Fruit fly (Drosophila melanogaster) whole organism, adult: Measurements from ENCODE around the gene jvl.

Source experiments
- CG11617 ChIP-seq: fragments of 200-800 bp; sonication (Bioruptor generic); optimal IDR thresholded peaks from 2 replicates; lab custom pipeline; 2017; ENCODE audit warnings: mild to moderate bottlenecking, missing biosample characterization, missing genetic modification reagents, missing genetic modification characterization
- CG12768 ChIP-seq: fragments of 200-800 bp; sonication (Bioruptor generic); optimal IDR thresholded peaks from 2 replicates; lab custom pipeline; 2017; ENCODE audit warnings: missing biosample characterization, missing genetic modification characterization, mild to moderate bottlenecking, moderate library complexity, missing genetic modification reagents
- CG5204 ChIP-seq: fragments of 200-800 bp; sonication (Bioruptor generic); optimal IDR thresholded peaks from 2 replicates; lab custom pipeline; 2016; ENCODE audit warnings: missing biosample characterization, missing genetic modification characterization
- CG7101 ChIP-seq: fragments of 200-800 bp; sonication (Bioruptor generic); optimal IDR thresholded peaks from 2 replicates; lab custom pipeline; 2018; ENCODE audit warnings: missing biosample characterization, mild to moderate bottlenecking, missing genetic modification characterization, moderate library complexity
- Clk ChIP-seq: fragments of 200-800 bp; sonication (Bioruptor generic); optimal IDR thresholded peaks from 2 replicates; lab custom pipeline; 2017; ENCODE audit warnings: missing biosample characterization, missing genetic modification characterization
- Crg-1 ChIP-seq: fragments of 200-800 bp; sonication (Bioruptor generic); optimal IDR thresholded peaks from 2 replicates; lab custom pipeline; 2016; ENCODE audit warnings: missing biosample characterization, missing genetic modification characterization
- Mnt ChIP-seq: fragments of 200-800 bp; sonication (Bioruptor generic); optimal IDR thresholded peaks from 2 replicates; lab custom pipeline; 2016; ENCODE audit warnings: missing biosample characterization, mild to moderate bottlenecking, missing genetic modification characterization
- bab1 ChIP-seq: fragments of 200-800 bp; sonication (Bioruptor generic); optimal IDR thresholded peaks from 3 replicates; lab custom pipeline; 2019; ENCODE audit warnings: missing biosample characterization, mild to moderate bottlenecking, missing genetic modification characterization, moderate library complexity
- cic ChIP-seq: fragments of 200-800 bp; sonication (Bioruptor generic); optimal IDR thresholded peaks from 2 replicates; lab custom pipeline; 2017; ENCODE audit warnings: missing biosample characterization, mild to moderate bottlenecking, missing genetic modification characterization, moderate library complexity
- ovo ChIP-seq: fragments of 200-800 bp; sonication (Bioruptor generic); optimal IDR thresholded peaks from 2 replicates; lab custom pipeline; 2016; ENCODE audit warnings: missing biosample characterization, missing genetic modification characterization
- pad ChIP-seq: fragments of 200-800 bp; sonication (Bioruptor generic); optimal IDR thresholded peaks from 3 replicates; lab custom pipeline; 2017; ENCODE audit warnings: missing biosample characterization, missing genetic modification characterization, mild to moderate bottlenecking, moderate library complexity, missing genetic modification reagents
- tj ChIP-seq: fragments of 200-800 bp; sonication (Bioruptor generic); optimal IDR thresholded peaks from 3 replicates; lab custom pipeline; 2017; ENCODE audit warnings: missing biosample characterization, mild to moderate bottlenecking, missing genetic modification characterization, moderate library complexity

dm6 chr3R:14708948-14709385 lies 32.4 kb upstream of the jvl start:
- peak; percentile 11 for TF ChIP-seq CG12768 (GFP tag; lab: Kevin White, UChicago)
- no peak for TF ChIP-seq pad
- no peak for TF ChIP-seq tj (GFP tag; lab: Kevin White, UChicago)
- no peak for TF ChIP-seq CG5204 (GFP tag; lab: Kevin White, UChicago)
- TF ChIP-seq Clk, result no peak
- peak; percentile 23 for TF ChIP-seq CG7101 (tag; lab: Kevin White, UChicago)
- peak; percentile 87 for TF ChIP-seq cic (GFP tag; lab: Kevin White, UChicago)
- no peak for TF ChIP-seq Crg-1 (GFP tag; lab: Kevin White, UChicago)
- no peak for TF ChIP-seq Mnt
- TF ChIP-seq ovo, result no peak
- no peak for TF ChIP-seq bab1 (GFP tag; lab: Kevin White, UChicago)
- no peak for TF ChIP-seq CG11617 (GFP tag; lab: Kevin White, UChicago)
